Worm (Caenorhabditis elegans) whole organism, young adult: ENCODE results near the gene vms-1.

Source experiments
- D2030.7 ChIP-seq: fragments of 200-800 bp; sonication (Bioruptor generic); IDR thresholded peaks from 2 replicates; pipeline ENCODE4 v1.3.6; 2022; ENCODE audit warnings: missing genetic modification reagents, missing genetic modification characterization, missing compliant biosample characterization
- F22D6.2 ChIP-seq: sonication (generic microtip); optimal IDR thresholded peaks from 2 replicates; lab custom pipeline; 2016; ENCODE audit warnings: mild to moderate bottlenecking, missing genetic modification characterization, missing compliant biosample characterization
- F33H1.4 ChIP-seq: fragments of 200-800 bp; sonication (Bioruptor generic); IDR thresholded peaks from 2 replicates; pipeline ENCODE4 v1.3.6; 2022; ENCODE audit warnings: missing genetic modification reagents, missing genetic modification characterization, missing compliant biosample characterization
- F57C9.4 ChIP-seq: sonication (generic microtip); optimal IDR thresholded peaks from 2 replicates; lab custom pipeline; 2017; ENCODE audit warnings: mild to moderate bottlenecking, missing genetic modification characterization, missing compliant biosample characterization
- K11D2.4 ChIP-seq: fragments of 200-800 bp; sonication (Bioruptor generic); IDR thresholded peaks from 2 replicates; pipeline ENCODE4 v1.3.6; 2022; ENCODE audit warnings: missing genetic modification reagents, missing genetic modification characterization, missing compliant biosample characterization
- K12H6.12 ChIP-seq: fragments of 200-800 bp; sonication (Bioruptor generic); optimal IDR thresholded peaks from 2 replicates; lab custom pipeline; 2018; ENCODE audit warnings: mild to moderate bottlenecking, missing genetic modification characterization, missing compliant biosample characterization
- T07F8.4 ChIP-seq: sonication (generic microtip); optimal IDR thresholded peaks from 2 replicates; lab custom pipeline; 2016; ENCODE audit warnings: mild to moderate bottlenecking, missing genetic modification characterization, moderate library complexity, missing compliant biosample characterization
- Y53G8AR.9 ChIP-seq: fragments of 200-800 bp; sonication (Bioruptor generic); conservative IDR thresholded peaks from 2 replicates; pipeline ENCODE4 v1.3.6; 2022; ENCODE audit warnings: missing genetic modification reagents, missing genetic modification characterization, missing compliant biosample characterization
- Y67H2A.10 ChIP-seq: fragments of 200-800 bp; sonication (Bioruptor generic); conservative IDR thresholded peaks from 2 replicates; pipeline ENCODE4 v1.3.6; 2022; ENCODE audit warnings: missing genetic modification reagents, missing genetic modification characterization, missing compliant biosample characterization
- Y79H2A.3 ChIP-seq: fragments of 200-800 bp; sonication (Bioruptor generic); conservative IDR thresholded peaks from 2 replicates; pipeline ENCODE4 v1.3.6; 2022; ENCODE audit warnings: missing genetic modification reagents, missing genetic modification characterization, missing compliant biosample characterization
- Y95B8A.8 ChIP-seq: fragments of 200-800 bp; sonication (Bioruptor generic); IDR thresholded peaks from 2 replicates; pipeline ENCODE4 v1.3.6; 2022; ENCODE audit warnings: missing genetic modification reagents, missing genetic modification characterization, missing compliant biosample characterization
- ama-1 ChIP-seq, 3 experiments: fragments of 150-350 bp in 1 of 3; sonication (generic microtip) in 2 of 3; optimal IDR thresholded peaks; 2 replicates each; lab custom pipeline; 2014 to 2018; ENCODE audit warnings: missing biosample characterization in 2 of 3, missing genetic modification characterization in 2 of 3, missing genetic modification reagents in 2 of 3
- attf-3 ChIP-seq: fragments of 200-800 bp; sonication (Bioruptor generic); conservative IDR thresholded peaks from 2 replicates; pipeline ENCODE4 v1.3.6; 2022; ENCODE audit warnings: missing genetic modification reagents, missing genetic modification characterization, missing compliant biosample characterization
- attf-6 ChIP-seq: fragments of 200-800 bp; sonication (Bioruptor generic); IDR thresholded peaks from 2 replicates; pipeline ENCODE4 v1.3.6; 2022; ENCODE audit warnings: missing genetic modification reagents, missing genetic modification characterization, missing compliant biosample characterization
- bed-1 ChIP-seq: fragments of 200-800 bp; sonication (Bioruptor generic); IDR thresholded peaks from 2 replicates; pipeline ENCODE4 v1.3.6; 2022; ENCODE audit warnings: missing genetic modification reagents, missing genetic modification characterization, missing compliant biosample characterization
- ccch-3 ChIP-seq: fragments of 200-800 bp; sonication (Bioruptor generic); optimal IDR thresholded peaks from 2 replicates; lab custom pipeline; 2018; ENCODE audit warnings: mild to moderate bottlenecking, missing genetic modification characterization, missing compliant biosample characterization
- cebp-2 ChIP-seq: fragments of 200-800 bp; sonication (Bioruptor generic); IDR thresholded peaks from 2 replicates; pipeline ENCODE4 v1.3.6; 2022; ENCODE audit warnings: missing genetic modification characterization, missing compliant biosample characterization
- ceh-100 ChIP-seq: fragments of 200-800 bp; sonication (Bioruptor generic); IDR thresholded peaks from 2 replicates; pipeline ENCODE4 v1.3.6; 2022; ENCODE audit warnings: missing genetic modification reagents, missing genetic modification characterization, missing compliant biosample characterization
- ceh-27 ChIP-seq: fragments of 200-800 bp; sonication (Bioruptor generic); optimal IDR thresholded peaks from 2 replicates; lab custom pipeline; 2018; ENCODE audit warnings: mild to moderate bottlenecking, missing genetic modification characterization, moderate library complexity, missing compliant biosample characterization
- ceh-40 ChIP-seq: fragments of 200-800 bp; sonication (Bioruptor generic); IDR thresholded peaks from 2 replicates; pipeline ENCODE4 v1.3.6; 2022; ENCODE audit warnings: missing genetic modification characterization, missing compliant biosample characterization
- ceh-58 ChIP-seq: fragments of 200-800 bp; sonication (Bioruptor generic); IDR thresholded peaks from 2 replicates; pipeline ENCODE4 v1.3.6; 2022; ENCODE audit warnings: missing genetic modification characterization, missing compliant biosample characterization
- ets-4 ChIP-seq: fragments of 200-800 bp; sonication (Bioruptor generic); optimal IDR thresholded peaks from 2 replicates; lab custom pipeline; 2018; ENCODE audit warnings: mild to moderate bottlenecking, missing genetic modification characterization, missing compliant biosample characterization
- gei-17 ChIP-seq: fragments of 200-800 bp; sonication (Bioruptor generic); optimal IDR thresholded peaks from 2 replicates; lab custom pipeline; 2018; ENCODE audit warnings: mild to moderate bottlenecking, missing genetic modification characterization, missing compliant biosample characterization
- hlh-12 ChIP-seq: sonication (generic microtip); optimal IDR thresholded peaks from 2 replicates; lab custom pipeline; 2016; ENCODE audit warnings: missing genetic modification characterization, missing compliant biosample characterization
- lag-1 ChIP-seq: fragments of 200-800 bp; sonication (Bioruptor generic); IDR thresholded peaks from 2 replicates; pipeline ENCODE4 v1.3.6; 2022; ENCODE audit warnings: missing genetic modification reagents, missing genetic modification characterization, missing compliant biosample characterization
- let-526 ChIP-seq: fragments of 200-800 bp; sonication (Bioruptor generic); IDR thresholded peaks from 2 replicates; pipeline ENCODE4 v1.3.6; 2022; ENCODE audit warnings: missing genetic modification reagents, missing genetic modification characterization, missing compliant biosample characterization
- lsl-1 ChIP-seq: fragments of 200-800 bp; sonication (Bioruptor generic); optimal IDR thresholded peaks from 2 replicates; lab custom pipeline; 2018; ENCODE audit warnings: mild to moderate bottlenecking, missing genetic modification characterization, moderate library complexity, missing compliant biosample characterization
- madf-10 ChIP-seq: sonication (generic microtip); optimal IDR thresholded peaks from 2 replicates; lab custom pipeline; 2016; ENCODE audit warnings: mild to moderate bottlenecking, missing genetic modification characterization, missing compliant biosample characterization
- madf-6 ChIP-seq: fragments of 200-800 bp; sonication (Bioruptor generic); IDR thresholded peaks from 2 replicates; pipeline ENCODE4 v1.3.6; 2022; ENCODE audit warnings: missing genetic modification reagents, missing genetic modification characterization, missing compliant biosample characterization
- mes-4 ChIP-seq: sonication (generic microtip); optimal IDR thresholded peaks from 2 replicates; lab custom pipeline; 2016; ENCODE audit warnings: missing genotype, missing genetic modification characterization, missing compliant biosample characterization
- nfya-1 ChIP-seq: sonication (generic microtip); optimal IDR thresholded peaks from 2 replicates; lab custom pipeline; 2017; ENCODE audit warnings: antibody characterized with exemption, missing compliant biosample characterization, missing genetic modification characterization, borderline replicate concordance; ENCODE audit not compliant: insufficient read depth
- nhr-27 ChIP-seq: fragments of 200-800 bp; sonication (Bioruptor generic); optimal IDR thresholded peaks from 2 replicates; lab custom pipeline; 2018; ENCODE audit warnings: mild to moderate bottlenecking, missing genetic modification characterization, moderate library complexity, missing compliant biosample characterization
- nhr-90 ChIP-seq: sonication (generic microtip); optimal IDR thresholded peaks from 2 replicates; lab custom pipeline; 2016; ENCODE audit warnings: missing genotype, mild to moderate bottlenecking, missing genetic modification characterization, missing compliant biosample characterization
- pha-4 ChIP-seq: fragments of 150-350 bp; sonication (generic microtip); optimal IDR thresholded peaks from 2 replicates; lab custom pipeline; 2014; ENCODE audit warnings: missing biosample characterization, missing genetic modification reagents, missing genetic modification characterization
- rcor-1 ChIP-seq: fragments of 200-800 bp; sonication (Bioruptor generic); IDR thresholded peaks from 2 replicates; pipeline ENCODE4 v1.3.6; 2022; ENCODE audit warnings: missing genetic modification reagents, missing genetic modification characterization, missing compliant biosample characterization
- rec-8 ChIP-seq, 2 experiments: sonication (generic microtip); optimal IDR thresholded peaks; 2 replicates each; lab custom pipeline; 2016; ENCODE audit warnings: mild to moderate bottlenecking in 2 of 2, missing genetic modification characterization in 2 of 2, missing genetic modification reagents in 2 of 2, missing genotype in 2 of 2, missing biosample characterization in 1 of 2, missing compliant biosample characterization in 1 of 2, moderate library complexity in 1 of 2
- rpc-1 ChIP-seq, 2 experiments: fragments of 150-350 bp in 1 of 2; sonication (generic microtip) in 1 of 2; optimal IDR thresholded peaks; 2 replicates each; lab custom pipeline; 2014 to 2018; ENCODE audit warnings: missing biosample characterization in 1 of 2, missing genetic modification characterization in 1 of 2, missing genetic modification reagents in 1 of 2, missing genotype in 1 of 2
- snpc-1.3 ChIP-seq: sonication (generic microtip); optimal IDR thresholded peaks from 2 replicates; lab custom pipeline; 2017; ENCODE audit warnings: missing genetic modification characterization, mild to moderate bottlenecking, missing compliant biosample characterization, antibody characterized with exemption, moderate library complexity, missing genotype, missing genetic modification reagents; ENCODE audit not compliant: insufficient read depth
- snpc-3.4 ChIP-seq: sonication (generic microtip); optimal IDR thresholded peaks from 2 replicates; lab custom pipeline; 2017; ENCODE audit warnings: missing genetic modification characterization, mild to moderate bottlenecking, missing compliant biosample characterization, antibody characterized with exemption, moderate library complexity, missing genotype, missing genetic modification reagents
- snpc-4 ChIP-seq, 5 experiments: fragments of 150-350 bp in 1 of 5; sonication (generic microtip) in 4 of 5; optimal IDR thresholded peaks; 2 replicates each; lab custom pipeline; 2014 to 2018; ENCODE audit warnings: missing genetic modification characterization in 5 of 5, missing biosample characterization in 3 of 5, antibody characterized with exemption in 2 of 5, mild to moderate bottlenecking in 2 of 5, missing compliant biosample characterization in 2 of 5, missing genotype in 2 of 5, moderate library complexity in 2 of 5, missing genetic modification reagents in 1 of 5
- sptf-2 ChIP-seq: fragments of 200-800 bp; sonication (Bioruptor generic); optimal IDR thresholded peaks from 2 replicates; lab custom pipeline; 2018; ENCODE audit warnings: mild to moderate bottlenecking, missing genetic modification characterization, missing compliant biosample characterization
- tbp1 ChIP-seq: fragments of 200-800 bp; sonication (Bioruptor generic); optimal IDR thresholded peaks from 2 replicates; lab custom pipeline; 2018; ENCODE audit warnings: mild to moderate bottlenecking, missing genetic modification characterization, missing compliant biosample characterization
- tbx-9 ChIP-seq: sonication (generic microtip); optimal IDR thresholded peaks from 2 replicates; lab custom pipeline; 2016; ENCODE audit warnings: borderline replicate concordance, missing genetic modification characterization, inconsistent platforms, missing compliant biosample characterization
- xnd-1 ChIP-seq: sonication (generic microtip); optimal IDR thresholded peaks from 2 replicates; lab custom pipeline; 2016; ENCODE audit warnings: missing genotype, missing genetic modification reagents, missing genetic modification characterization, missing compliant biosample characterization

vms-1 gene

ce11 chrIII:8088235-8088634 lies at the start of gene vms-1:
vms-1 (plus strand) TSS chrIII:8088535.
- no peak for TF ChIP-seq hlh-12
- TF ChIP-seq snpc-1.3 (tag; lab: Kevin White, UChicago) = no peak
- TF ChIP-seq rec-8 (tag; optimal IDR thresholded peaks at IDR 0.05; lab: Kevin White, UChicago) = no peak
- no peak for TF ChIP-seq ets-4 (GFP tag; lab: Kevin White, UChicago)
- TF ChIP-seq F33H1.4 (GFP tag; lab: Robert Waterston, UW) = no peak
- TF ChIP-seq ceh-58 = no peak
- no peak for TF ChIP-seq bed-1 (GFP tag; lab: Robert Waterston, UW)
- TF ChIP-seq snpc-3.4 (tag; lab: Kevin White, UChicago) = no peak
- no peak for TF ChIP-seq lsl-1
- TF ChIP-seq ceh-100 (GFP tag; lab: Robert Waterston, UW) = no peak
- no peak for TF ChIP-seq tbp1

ce11 chrIII:8042775-8043174 lies 45.6 kb upstream of the vms-1 start, which contains the start of gene K12H4.6:
K12H4.6 (minus strand) TSS chrIII:8042875.
- TF ChIP-seq rpc-1 (optimal IDR thresholded peaks at IDR 0.05; lab: Kevin White, UChicago) (no peak), rpc-1 (tag; optimal IDR thresholded peaks at IDR 0.05; lab: Kevin White, UChicago) (no peak), snpc-4 (GFP tag; optimal IDR thresholded peaks at IDR 0.05; lab: Kevin White, UChicago) (no peak), snpc-4 (tag; optimal IDR thresholded peaks at IDR 0.05; lab: Kevin White, UChicago) (no peak), lsl-1 (no peak), sptf-2 (GFP tag; lab: Kevin White, UChicago) (no peak), let-526 (GFP tag; lab: Robert Waterston, UW) (no peak), F33H1.4 (GFP tag; lab: Robert Waterston, UW) (no peak), rcor-1 (no peak), ama-1 (optimal IDR thresholded peaks at IDR 0.05; lab: Kevin White, UChicago) (no peak), ama-1 (GFP tag; optimal IDR thresholded peaks at IDR 0.05; lab: Kevin White, UChicago) (no peak)

DNA sequence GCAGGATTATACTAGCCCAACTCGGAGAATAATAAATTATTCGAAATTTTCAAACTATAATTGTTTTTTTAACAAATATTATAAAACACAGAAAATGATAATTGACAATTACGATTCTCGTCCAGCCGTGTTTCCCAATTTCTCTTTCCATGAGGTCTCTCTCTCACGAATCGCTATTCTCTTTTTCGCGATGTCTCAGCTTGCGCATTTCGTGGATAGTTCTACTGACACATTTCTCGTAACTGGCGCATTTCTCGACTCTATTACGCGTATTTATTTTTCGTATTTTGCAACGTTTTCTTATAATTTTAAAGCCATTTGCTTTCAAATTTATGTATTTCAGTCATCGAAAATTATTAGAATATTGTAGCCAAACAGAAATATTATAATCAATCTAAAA lies 44.6 kb upstream of the vms-1 start:
- TF ChIP-seq mes-4 (peak; percentile 52), F22D6.2 (peak; percentile 88), nfya-1 (tag; lab: Kevin White, UChicago) (no peak), Y95B8A.8 (GFP tag; lab: Robert Waterston, UW) (peak; percentile 98), F57C9.4 (peak; percentile 47), attf-6 (peak; percentile 82), lag-1 (GFP tag; lab: Robert Waterston, UW) (no peak), rcor-1 (peak; percentile 97), pha-4 (tag; lab: Kevin White, UChicago) (peak; percentile 95), sptf-2 (GFP tag; lab: Kevin White, UChicago) (peak; percentile 96), D2030.7 (GFP tag; lab: Robert Waterston, UW) (peak; percentile 97), Y67H2A.10 (peak; percentile 98), K11D2.4 (GFP tag; lab: Robert Waterston, UW) (peak; percentile 95; the same call in 1 of the 2 replicates), ceh-27 (GFP tag; lab: Kevin White, UChicago) (peak; percentile 100), madf-10 (tag; lab: Kevin White, UChicago) (peak; percentile 97), T07F8.4 (tag; lab: Kevin White, UChicago) (peak; percentile 96), Y79H2A.3 (GFP tag; lab: Robert Waterston, UW) (peak; percentile 98), tbx-9 (tag; lab: Kevin White, UChicago) (no peak), ceh-100 (GFP tag; lab: Robert Waterston, UW) (peak; percentile 100), ccch-3 (GFP tag; lab: Kevin White, UChicago) (peak; percentile 100), gei-17 (no peak), madf-6 (GFP tag; lab: Robert Waterston, UW) (no peak; the same call in none of the 2 replicates), xnd-1 (tag; lab: Kevin White, UChicago) (no peak), nhr-90 (tag; lab: Kevin White, UChicago) (peak; percentile 96), nhr-27 (tag; lab: Kevin White, UChicago) (no peak), ceh-40 (GFP tag; lab: Robert Waterston, UW) (peak; percentile 83), Y53G8AR.9 (GFP tag; lab: Robert Waterston, UW) (peak; percentile 92), cebp-2 (GFP tag; lab: Robert Waterston, UW) (no peak), K12H6.12 (tag; lab: Kevin White, UChicago) (peak; percentile 99), attf-3 (GFP tag; lab: Robert Waterston, UW) (peak; percentile 94)
